Fruit fly (Drosophila melanogaster): ENCODE data around the gene Mur11Da.

Gene Mur11Da

DNA sequence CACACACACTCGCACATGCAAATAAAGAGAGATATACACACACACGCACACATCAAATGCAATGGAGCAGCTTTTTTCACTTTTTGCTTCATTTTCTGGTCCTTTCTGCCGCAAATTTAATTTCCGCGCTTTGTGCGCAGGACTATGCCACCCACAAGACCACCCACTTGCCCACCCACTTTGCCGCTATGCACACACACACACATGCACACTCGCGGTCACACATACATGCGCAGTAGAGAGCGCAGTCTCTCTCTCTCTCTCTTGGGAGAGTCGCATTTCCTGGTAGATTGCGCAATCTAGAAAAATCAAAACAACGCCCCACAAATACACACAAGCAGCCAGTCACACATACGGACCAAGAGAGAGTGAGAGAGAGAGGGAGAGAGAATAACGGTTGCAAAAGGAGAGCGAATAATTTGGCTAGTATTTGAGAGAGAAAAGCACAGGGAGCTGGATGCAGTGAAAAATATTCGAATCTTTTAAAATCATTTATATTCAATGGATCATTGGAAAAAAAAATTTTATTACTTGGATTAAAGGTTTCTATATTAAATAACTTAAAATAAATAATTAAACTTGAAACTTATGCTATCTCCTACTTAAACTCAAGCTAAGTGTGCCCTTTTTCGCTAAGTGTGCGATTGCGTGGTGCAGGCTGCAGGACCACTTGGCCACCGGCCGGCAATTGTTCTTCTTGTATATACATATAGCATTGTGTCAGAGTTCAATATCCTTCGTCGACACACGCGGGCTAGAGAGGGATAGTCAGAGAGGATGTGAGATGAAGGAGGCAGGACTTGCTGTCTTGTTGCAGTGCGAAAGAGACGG lies 42.0 kb upstream of the Mur11Da start (continued):
- peak; percentile 75 for TF ChIP-seq dmrt99B (tag; optimal IDR thresholded peaks at IDR 0.05)
- TF ChIP-seq YL-1 (GFP tag; optimal IDR thresholded peaks at IDR 0.05), result no peak
- TF ChIP-seq MBD-R2 (GFP tag; IDR thresholded peaks at IDR 0.05), result peak; percentile 20; the same call in 1 of the 2 replicates
- TF ChIP-seq al (GFP tag; IDR thresholded peaks at IDR 0.05), result 0 out of 2 replicates have a peak, but pooled peaks have one; percentile 16
- peak; percentile 66 for TF ChIP-seq peb (GFP tag; IDR thresholded peaks at IDR 0.05)
- peak; percentile 57 for TF ChIP-seq nmo (GFP tag; optimal IDR thresholded peaks at IDR 0.05)
- TF ChIP-seq gem (tag; optimal IDR thresholded peaks at IDR 0.05), result peak; percentile 71
- TF ChIP-seq CG7372 (GFP tag; IDR thresholded peaks at IDR 0.05), result peak; percentile 62; the same call in 1 of the 2 replicates
- 0 out of 3 replicates have a peak, but pooled peaks have one; percentile 51 for TF ChIP-seq H15 (GFP tag; IDR thresholded peaks at IDR 0.05)
- TF ChIP-seq B-H1 (GFP tag; IDR thresholded peaks at IDR 0.05), result peak; percentile 56
- peak; percentile 78 for TF ChIP-seq Xrp1 (GFP tag; IDR thresholded peaks at IDR 0.05)
- no peak for TF ChIP-seq repo (GFP tag; optimal IDR thresholded peaks at IDR 0.05)
- peak; percentile 33 for TF ChIP-seq CG3281 (GFP tag; optimal IDR thresholded peaks at IDR 0.05)
- TF ChIP-seq CG3847 (GFP tag; IDR thresholded peaks at IDR 0.05), result peak; percentile 46; the same call in 1 of the 2 replicates
- peak; percentile 29 for TF ChIP-seq CG1832 (GFP tag; optimal IDR thresholded peaks at IDR 0.05)
- peak; percentile 24; the same call in 1 of the 2 replicates for TF ChIP-seq esg (GFP tag; conservative IDR thresholded peaks at IDR 0.05)
- TF ChIP-seq ATbp (GFP tag; optimal IDR thresholded peaks at IDR 0.05), result peak; percentile 50
- peak in 1 of 2 experiments; percentile 48 for TF ChIP-seq Eip74EF (GFP tag; optimal IDR thresholded peaks at IDR 0.05)
- peak; percentile 69 for TF ChIP-seq CG12391 (tag; optimal IDR thresholded peaks at IDR 0.05)
- no peak for TF ChIP-seq knrl (GFP tag; IDR thresholded peaks at IDR 0.05; ENCODE audit: partially characterized antibody)
- TF ChIP-seq CG4730 (GFP tag; IDR thresholded peaks at IDR 0.05), result peak; percentile 51; the same call in 1 of the 2 replicates
- TF ChIP-seq lmd (GFP tag; IDR thresholded peaks at IDR 0.05), result peak; percentile 42; the same call in 1 of the 2 replicates
- peak; percentile 48 for TF ChIP-seq Hand (GFP tag; optimal IDR thresholded peaks at IDR 0.05)
- TF ChIP-seq ap (GFP tag; IDR thresholded peaks at IDR 0.05), result peak; percentile 53
- TF ChIP-seq HLH4C (GFP tag; IDR thresholded peaks at IDR 0.05; ENCODE audit: partially characterized antibody), result no peak
- TF ChIP-seq stc (GFP tag; IDR thresholded peaks at IDR 0.05), result peak; percentile 72; the same call in 1 of the 2 replicates
- TF ChIP-seq H2.0 (GFP tag; IDR thresholded peaks at IDR 0.05), result peak; percentile 65
- peak; percentile 54 for TF ChIP-seq Asciz (GFP tag; optimal IDR thresholded peaks at IDR 0.05)
- TF ChIP-seq CG13894 (tag; optimal IDR thresholded peaks at IDR 0.05), result peak; percentile 2
- peak; percentile 59 for TF ChIP-seq CG13424 (tag; optimal IDR thresholded peaks at IDR 0.05)
- no peak for TF ChIP-seq cato (GFP tag; optimal IDR thresholded peaks at IDR 0.05; ENCODE audit: borderline replicate concordance)
- TF ChIP-seq Fer1 (GFP tag; optimal IDR thresholded peaks at IDR 0.05), result peak; percentile 76
- peak in 1 of 3 experiments; percentile 38 for TF ChIP-seq lola (GFP tag; optimal IDR thresholded peaks at IDR 0.05)
- TF ChIP-seq sisA (GFP tag; IDR thresholded peaks at IDR 0.05), result peak; percentile 69; the same call in 1 of the 2 replicates
- no peak for TF ChIP-seq CG6765 (GFP tag; optimal IDR thresholded peaks at IDR 0.05)
- no peak for TF ChIP-seq Scr (GFP tag; IDR thresholded peaks at IDR 0.05; ENCODE audit: partially characterized antibody)
- TF ChIP-seq CG13775 (GFP tag; optimal IDR thresholded peaks at IDR 0.05), result peak; percentile 29
- TF ChIP-seq slp2 (GFP tag; optimal IDR thresholded peaks at IDR 0.05), result no peak
- TF ChIP-seq pan (optimal IDR thresholded peaks at IDR 0.05), result no peak
- TF ChIP-seq pan (GFP tag; optimal IDR thresholded peaks at IDR 0.05 in 1 of 2, IDR thresholded peaks at IDR 0.05 in 1 of 2), result peak in 1 of 2 experiments; percentile 81
- TF ChIP-seq grn (GFP tag; optimal IDR thresholded peaks at IDR 0.05), result no peak
- TF ChIP-seq Ets65A (GFP tag), result peak; percentile 44
- TF ChIP-seq Side (GFP tag; optimal IDR thresholded peaks at IDR 0.05), result no peak
- peak; percentile 77 for TF ChIP-seq CG17328 (GFP tag; IDR thresholded peaks at IDR 0.05)
- TF ChIP-seq zf30C (GFP tag; optimal IDR thresholded peaks at IDR 0.05), result peak; percentile 79
- TF ChIP-seq CG13123 (GFP tag; optimal IDR thresholded peaks at IDR 0.05), result no peak
- peak; percentile 38 for TF ChIP-seq CG4424 (GFP tag; optimal IDR thresholded peaks at IDR 0.05)
- no peak for TF ChIP-seq gfzf (GFP tag; optimal IDR thresholded peaks at IDR 0.05)
